Fruit fly (Drosophila melanogaster) whole organism, embryonic: ENCODE measurements around the gene Gale.

Experiments used
- Ada2b ChIP-seq: fragments of 200-800 bp; sonication (Bioruptor generic); IDR thresholded peaks from 2 replicates; pipeline ENCODE4 v1.3.6; 2022; ENCODE audit warnings: missing biosample characterization, missing genetic modification characterization
- CG10979 ChIP-seq: fragments of 200-800 bp; sonication (Bioruptor generic); optimal IDR thresholded peaks from 2 replicates; lab custom pipeline; 2018; ENCODE audit warnings: missing biosample characterization, mild to moderate bottlenecking, missing genetic modification characterization, moderate library complexity
- CG11085 ChIP-seq: fragments of 200-800 bp; sonication (Bioruptor generic); IDR thresholded peaks from 2 replicates; pipeline ENCODE4 v1.3.6; 2022; ENCODE audit warnings: missing biosample characterization, missing genetic modification characterization
- CG11504 ChIP-seq: fragments of 200-800 bp; sonication (Bioruptor generic); optimal IDR thresholded peaks from 3 replicates; lab custom pipeline; 2019; ENCODE audit warnings: missing biosample characterization, mild to moderate bottlenecking, missing genetic modification characterization, moderate library complexity
- CG11560 ChIP-seq: fragments of 200-800 bp; sonication (Bioruptor generic); IDR thresholded peaks from 3 replicates; pipeline ENCODE4 v1.3.6; 2022; ENCODE audit warnings: missing biosample characterization, missing genetic modification characterization
- CG13894 ChIP-seq: fragments of 200-800 bp; sonication (Bioruptor generic); optimal IDR thresholded peaks from 3 replicates; lab custom pipeline; 2018; ENCODE audit warnings: missing biosample characterization, mild to moderate bottlenecking, missing genetic modification characterization, moderate library complexity
- CG14014 ChIP-seq: fragments of 200-800 bp; sonication (Bioruptor generic); IDR thresholded peaks from 2 replicates; pipeline ENCODE4 v1.3.6; 2022; ENCODE audit warnings: missing biosample characterization, missing genetic modification characterization
- CG17328 ChIP-seq: fragments of 200-800 bp; sonication (Bioruptor generic); IDR thresholded peaks from 2 replicates; pipeline ENCODE4 v1.3.6; 2022; ENCODE audit warnings: missing biosample characterization, missing genetic modification characterization
- CG17385 ChIP-seq: fragments of 200-800 bp; sonication (Bioruptor generic); optimal IDR thresholded peaks from 3 replicates; lab custom pipeline; 2018; ENCODE audit warnings: missing biosample characterization, mild to moderate bottlenecking, missing genetic modification characterization
- CG17802 ChIP-seq: fragments of 200-800 bp; sonication (Bioruptor generic); optimal IDR thresholded peaks from 2 replicates; lab custom pipeline; 2018; ENCODE audit warnings: missing biosample characterization, mild to moderate bottlenecking, missing genetic modification characterization, moderate library complexity
- CG2120 ChIP-seq: fragments of 200-800 bp; sonication (Bioruptor generic); optimal IDR thresholded peaks from 3 replicates; lab custom pipeline; 2016; ENCODE audit warnings: missing biosample characterization, missing genetic modification characterization
- CG3995 ChIP-seq: fragments of 200-800 bp; sonication (Bioruptor generic); optimal IDR thresholded peaks from 3 replicates; lab custom pipeline; 2016; ENCODE audit warnings: missing biosample characterization, missing genetic modification characterization
- CG4328 ChIP-seq: fragments of 200-800 bp; sonication (Bioruptor generic); optimal IDR thresholded peaks from 3 replicates; lab custom pipeline; 2017; ENCODE audit warnings: missing biosample characterization, missing genetic modification reagents, missing genetic modification characterization
- CG7839 ChIP-seq: fragments of 200-800 bp; sonication (Bioruptor generic); optimal IDR thresholded peaks from 3 replicates; lab custom pipeline; 2018; ENCODE audit warnings: missing biosample characterization, mild to moderate bottlenecking, missing genetic modification characterization, moderate library complexity
- CG8089 ChIP-seq: fragments of 200-800 bp; sonication (Bioruptor generic); optimal IDR thresholded peaks from 3 replicates; lab custom pipeline; 2016; ENCODE audit warnings: missing biosample characterization, missing genetic modification characterization
- CG8924 ChIP-seq: fragments of 200-800 bp; optimal IDR thresholded peaks from 3 replicates; lab custom pipeline; 2019; ENCODE audit warnings: missing biosample characterization, mild to moderate bottlenecking, missing genetic modification characterization, moderate library complexity
- Dll ChIP-seq: fragments of 200-800 bp; sonication (Bioruptor generic); IDR thresholded peaks from 4 replicates; pipeline ENCODE4 v1.3.6; 2022; ENCODE audit warnings: missing biosample characterization, missing genetic modification characterization; ENCODE audit not compliant: partially characterized antibody
- Dref ChIP-seq: fragments of 200-800 bp; sonication (Bioruptor generic); IDR thresholded peaks from 2 replicates; pipeline ENCODE4 v1.3.6; 2022; ENCODE audit warnings: missing biosample characterization, missing genetic modification characterization
- E2f1 ChIP-seq: fragments of 200-800 bp; sonication (Bioruptor generic); IDR thresholded peaks from 2 replicates; pipeline ENCODE4 v1.3.6; 2022; ENCODE audit warnings: missing biosample characterization, missing genetic modification characterization
- HLH54F ChIP-seq: fragments of 200-800 bp; sonication (Bioruptor generic); optimal IDR thresholded peaks from 3 replicates; lab custom pipeline; 2016; ENCODE audit warnings: missing biosample characterization, missing genetic modification characterization
- Hey ChIP-seq: fragments of 200-800 bp; sonication (Bioruptor generic); optimal IDR thresholded peaks from 3 replicates; lab custom pipeline; 2018; ENCODE audit warnings: missing biosample characterization, mild to moderate bottlenecking, missing genetic modification characterization
- Hr3 ChIP-seq: fragments of 200-800 bp; sonication (Bioruptor generic); optimal IDR thresholded peaks from 3 replicates; lab custom pipeline; 2016; ENCODE audit warnings: missing biosample characterization, missing genetic modification characterization
- Hr51 ChIP-seq, 2 experiments: fragments of 200-800 bp; sonication (Bioruptor generic); optimal IDR thresholded peaks; 2 replicates in 1 of 2; 3 replicates in 1 of 2; lab custom pipeline; 2016 to 2018; ENCODE audit warnings: missing biosample characterization in 2 of 2, missing genetic modification characterization in 2 of 2, mild to moderate bottlenecking in 1 of 2, moderate library complexity in 1 of 2
- Hr78 ChIP-seq, 2 experiments: fragments of 200-800 bp in 1 of 2; fragments of >200 bp in 1 of 2; sonication (Bioruptor generic) in 1 of 2; optimal IDR thresholded peaks; 2 replicates each; lab custom pipeline; 2017 to 2019; ENCODE audit warnings: missing biosample characterization in 2 of 2, missing genetic modification characterization in 2 of 2, mild to moderate bottlenecking in 1 of 2, moderate library complexity in 1 of 2
- NC2α ChIP-seq: fragments of 200-800 bp; sonication (Bioruptor generic); optimal IDR thresholded peaks from 2 replicates; lab custom pipeline; 2016; ENCODE audit warnings: missing biosample characterization, missing genetic modification characterization
- NC2β ChIP-seq: fragments of 200-800 bp; sonication (Bioruptor generic); optimal IDR thresholded peaks from 2 replicates; lab custom pipeline; 2016; ENCODE audit warnings: missing biosample characterization, missing genetic modification characterization
- NfI ChIP-seq: fragments of 200-800 bp; sonication (Bioruptor generic); optimal IDR thresholded peaks from 3 replicates; lab custom pipeline; 2018; ENCODE audit warnings: missing biosample characterization, mild to moderate bottlenecking, missing genetic modification characterization, moderate library complexity
- Pdp1 ChIP-seq, 2 experiments: fragments of 200-800 bp; sonication (Bioruptor generic); optimal IDR thresholded peaks; 3 replicates each; lab custom pipeline; 2016; ENCODE audit warnings: missing biosample characterization in 2 of 2, missing genetic modification characterization in 2 of 2, mild to moderate bottlenecking in 1 of 2, moderate library complexity in 1 of 2
- Sox100B ChIP-seq: fragments of 200-800 bp; sonication (Bioruptor generic); optimal IDR thresholded peaks from 3 replicates; lab custom pipeline; 2018; ENCODE audit warnings: missing biosample characterization, mild to moderate bottlenecking, missing genetic modification characterization
- Stat92E ChIP-seq, 3 experiments: fragments of >200 bp in 2 of 3; fragments of 200-800 bp in 1 of 3; sonication (Bioruptor generic) in 1 of 3; optimal IDR thresholded peaks; 2 replicates each; lab custom pipeline; 2017 to 2019; ENCODE audit warnings: missing biosample characterization in 3 of 3, missing genetic modification characterization in 3 of 3, mild to moderate bottlenecking in 1 of 3, moderate library complexity in 1 of 3
- YL-1 ChIP-seq: fragments of 200-800 bp; sonication (Bioruptor generic); optimal IDR thresholded peaks from 3 replicates; lab custom pipeline; 2017; ENCODE audit warnings: missing biosample characterization, mild to moderate bottlenecking, missing genetic modification characterization
- cg ChIP-seq: fragments of 200-800 bp; sonication (Bioruptor generic); optimal IDR thresholded peaks from 3 replicates; lab custom pipeline; 2019; ENCODE audit warnings: missing biosample characterization, mild to moderate bottlenecking, missing genetic modification characterization, moderate library complexity
- chn ChIP-seq: fragments of 200-800 bp; sonication (Bioruptor generic); optimal IDR thresholded peaks from 2 replicates; lab custom pipeline; 2016; ENCODE audit warnings: missing biosample characterization, missing genetic modification characterization
- jumu ChIP-seq: fragments of 200-800 bp; sonication (Bioruptor generic); optimal IDR thresholded peaks from 3 replicates; lab custom pipeline; 2016; ENCODE audit warnings: missing biosample characterization, missing genetic modification characterization
- lola ChIP-seq, 3 experiments: fragments of >200 bp in 2 of 3; fragments of 200-800 bp in 1 of 3; sonication (Bioruptor generic) in 1 of 3; optimal IDR thresholded peaks; 2 replicates each; lab custom pipeline; 2017 to 2019; ENCODE audit warnings: missing biosample characterization in 3 of 3, missing genetic modification characterization in 3 of 3, mild to moderate bottlenecking in 1 of 3, moderate library complexity in 1 of 3
- nerfin-2 ChIP-seq: fragments of 200-800 bp; sonication (Bioruptor generic); IDR thresholded peaks from 2 replicates; pipeline ENCODE4 v1.3.6; 2022; ENCODE audit warnings: missing biosample characterization, missing genetic modification characterization; ENCODE audit not compliant: partially characterized antibody
- oc ChIP-seq: fragments of 200-800 bp; sonication (Bioruptor generic); optimal IDR thresholded peaks from 2 replicates; lab custom pipeline; 2018; ENCODE audit warnings: missing biosample characterization, mild to moderate bottlenecking, missing genetic modification characterization, moderate library complexity
- org-1 ChIP-seq: fragments of 200-800 bp; sonication (Bioruptor generic); optimal IDR thresholded peaks from 2 replicates; lab custom pipeline; 2017; ENCODE audit warnings: missing biosample characterization, missing genetic modification characterization
- otp ChIP-seq: fragments of 200-800 bp; sonication (Bioruptor generic); IDR thresholded peaks from 3 replicates; pipeline ENCODE4, ENCODE4 v1.3.6; 2022; ENCODE audit warnings: missing biosample characterization, missing genetic modification characterization
- rib ChIP-seq: fragments of 200-800 bp; sonication (Bioruptor generic); IDR thresholded peaks from 2 replicates; pipeline ENCODE4 v1.3.6; 2022; ENCODE audit warnings: missing biosample characterization, missing genetic modification characterization
- row ChIP-seq: fragments of 200-800 bp; sonication (Bioruptor generic); IDR thresholded peaks from 3 replicates; pipeline ENCODE4 v1.3.6; 2022; ENCODE audit warnings: missing biosample characterization, missing genetic modification characterization
- sc ChIP-seq, 3 experiments: fragments of >200 bp in 2 of 3; fragments of 200-800 bp in 1 of 3; sonication (Bioruptor generic) in 1 of 3; optimal IDR thresholded peaks; 2 replicates in 2 of 3; 3 replicates in 1 of 3; lab custom pipeline; 2017; ENCODE audit warnings: mild to moderate bottlenecking in 1 of 3, missing biosample characterization in 1 of 3, missing genetic modification characterization in 1 of 3, missing genetic modification reagents in 1 of 3
- schlank ChIP-seq: fragments of 200-800 bp; sonication (Bioruptor generic); optimal IDR thresholded peaks from 2 replicates; lab custom pipeline; 2018; ENCODE audit warnings: missing biosample characterization, mild to moderate bottlenecking, missing genetic modification characterization
- stwl ChIP-seq: fragments of 200-800 bp; sonication (Bioruptor generic); optimal IDR thresholded peaks from 3 replicates; lab custom pipeline; 2018; ENCODE audit warnings: missing biosample characterization, mild to moderate bottlenecking, missing genetic modification characterization, moderate library complexity
- tio ChIP-seq: fragments of 200-800 bp; sonication (Bioruptor generic); optimal IDR thresholded peaks from 2 replicates; lab custom pipeline; 2017; ENCODE audit warnings: missing biosample characterization, missing genetic modification characterization, inconsistent platforms
- trh ChIP-seq: fragments of 200-800 bp; sonication (Bioruptor generic); optimal IDR thresholded peaks from 2 replicates; lab custom pipeline; 2016; ENCODE audit warnings: missing biosample characterization, missing genetic modification characterization
- usp ChIP-seq: fragments of >200 bp; optimal IDR thresholded peaks from 2 replicates; lab custom pipeline; 2017; ENCODE audit warnings: missing biosample characterization, missing genetic modification characterization

Gene Gale

DNA sequence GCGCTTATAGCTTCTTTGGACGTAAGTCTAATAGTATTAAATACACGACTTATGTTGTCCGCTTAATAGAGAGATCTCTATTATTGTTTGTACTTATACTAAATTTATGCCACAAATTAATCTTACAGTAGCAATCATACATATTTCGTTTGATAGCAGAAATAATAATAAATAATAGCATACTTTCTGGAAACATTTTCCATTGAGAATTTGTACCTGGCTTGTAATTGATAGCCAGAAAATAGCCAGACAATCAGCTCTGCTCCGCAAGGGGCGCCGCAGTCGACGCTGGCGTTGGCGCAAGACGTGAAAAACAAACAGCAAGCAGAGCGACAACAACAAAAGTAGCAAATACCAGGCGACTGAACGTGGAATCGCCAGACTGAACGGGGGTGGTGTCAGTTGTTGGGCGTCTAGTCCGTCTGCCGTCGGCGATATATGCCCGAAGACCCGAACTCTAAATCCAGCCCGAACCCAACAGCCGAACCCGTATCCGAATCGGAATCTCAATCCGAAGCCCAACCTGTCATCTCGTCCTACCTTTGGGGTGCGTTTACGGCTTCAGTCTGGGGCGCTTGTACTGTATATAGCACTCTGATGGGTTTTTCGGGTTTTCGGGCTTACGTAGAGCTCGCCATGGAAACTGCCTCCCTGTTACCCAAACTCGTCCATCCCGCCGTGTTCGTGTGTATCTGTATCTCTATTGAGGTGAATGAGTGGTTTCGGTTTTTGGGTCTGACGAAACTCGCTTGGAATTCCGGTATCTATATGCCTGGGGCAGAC lies 51.2 kb downstream of the Gale start (continued):
- peak; percentile 35 for TF ChIP-seq CG17385 (GFP tag; lab: Kevin White, UChicago)
- no peak for TF ChIP-seq E2f1 (GFP tag; lab: Robert Waterston, UW)
- no peak for TF ChIP-seq Hey (tag; lab: Kevin White, UChicago)
- TF ChIP-seq nerfin-2 (GFP tag; lab: Robert Waterston, UW) = no peak
- peak; percentile 51 for TF ChIP-seq chn
- peak in 1 of 2 experiments; percentile 64 for TF ChIP-seq Hr51 (GFP tag; optimal IDR thresholded peaks at IDR 0.05; lab: Kevin White, UChicago)
- TF ChIP-seq CG10979 (tag; lab: Kevin White, UChicago) = peak; percentile 25
- TF ChIP-seq HLH54F = no peak
- peak; percentile 45 for TF ChIP-seq CG8924 (tag; lab: Kevin White, UChicago)
- TF ChIP-seq CG7839 (tag; lab: Kevin White, UChicago) = peak; percentile 58
- TF ChIP-seq NC2α (GFP tag; lab: Kevin White, UChicago) = no peak
- TF ChIP-seq Pdp1 (GFP tag; optimal IDR thresholded peaks at IDR 0.05; lab: Kevin White, UChicago) = peak in 1 of 2 experiments; percentile 11
- TF ChIP-seq lola (GFP tag; optimal IDR thresholded peaks at IDR 0.05; lab: Kevin White, UChicago) = peak in 1 of 3 experiments; percentile 68
- TF ChIP-seq Hr78 (GFP tag; optimal IDR thresholded peaks at IDR 0.05; lab: Kevin White, UChicago) = no peak
- TF ChIP-seq CG11085 (GFP tag; lab: Robert Waterston, UW) = no peak
- TF ChIP-seq CG17328 (GFP tag; lab: Robert Waterston, UW) = no peak
- peak; percentile 41 for TF ChIP-seq Hr3 (GFP tag; lab: Kevin White, UChicago)
- TF ChIP-seq Dref (GFP tag; lab: Robert Waterston, UW) = no peak
- peak; percentile 24 for TF ChIP-seq CG4328 (GFP tag; lab: Kevin White, UChicago)
- peak; percentile 63 for TF ChIP-seq CG2120 (GFP tag; lab: Kevin White, UChicago)
- TF ChIP-seq Sox100B = peak; percentile 52
- no peak for TF ChIP-seq CG3995
- TF ChIP-seq NC2β (GFP tag; lab: Kevin White, UChicago) = no peak
- peak; percentile 47 for TF ChIP-seq CG11504 (tag; lab: Kevin White, UChicago)
- TF ChIP-seq CG13894 = peak; percentile 100
- no peak for TF ChIP-seq org-1
- no peak for TF ChIP-seq oc (tag; lab: Kevin White, UChicago)
- no peak for TF ChIP-seq stwl (tag; lab: Kevin White, UChicago)
- TF ChIP-seq tio (GFP tag; lab: Kevin White, UChicago) = peak; percentile 61
- no peak for TF ChIP-seq otp
- TF ChIP-seq sc (optimal IDR thresholded peaks at IDR 0.05; lab: Kevin White, UChicago) = no peak
- TF ChIP-seq sc (GFP tag; optimal IDR thresholded peaks at IDR 0.05; lab: Kevin White, UChicago) = no peak
- TF ChIP-seq Stat92E (GFP tag; optimal IDR thresholded peaks at IDR 0.05; lab: Kevin White, UChicago) = no peak
- TF ChIP-seq CG11560 (tag; lab: Robert Waterston, UW) = no peak
- TF ChIP-seq Dll (GFP tag; lab: Robert Waterston, UW) = peak; percentile 14; the same call in 1 of the 4 replicates
- TF ChIP-seq trh (GFP tag; lab: Kevin White, UChicago) = no peak
- TF ChIP-seq jumu (GFP tag; lab: Kevin White, UChicago) = peak; percentile 15
- no peak for TF ChIP-seq CG17802 (tag; lab: Kevin White, UChicago)
- TF ChIP-seq schlank (tag; lab: Kevin White, UChicago) = peak; percentile 5
- TF ChIP-seq YL-1 (GFP tag; lab: Kevin White, UChicago) = no peak
- no peak for TF ChIP-seq usp (GFP tag; lab: Kevin White, UChicago)
- TF ChIP-seq NfI = peak; percentile 31
- no peak for TF ChIP-seq Ada2b (GFP tag; lab: Robert Waterston, UW)
- no peak for TF ChIP-seq CG8089 (GFP tag; lab: Kevin White, UChicago)
- peak; percentile 94 for TF ChIP-seq row
- TF ChIP-seq rib = no peak
- TF ChIP-seq cg (GFP tag; lab: Kevin White, UChicago) = no peak
- no peak for TF ChIP-seq CG14014 (GFP tag; lab: Robert Waterston, UW)
